Fruit fly (Drosophila melanogaster) whole organism, embryonic: ENCODE measurements around the gene msopa.

ENCODE experiments used
- CG10267 ChIP-seq: fragments of 200-800 bp; sonication (Bioruptor generic); optimal IDR thresholded peaks from 2 replicates; lab custom pipeline; 2018; ENCODE audit warnings: missing biosample characterization, mild to moderate bottlenecking, missing genetic modification characterization, moderate library complexity
- CG11093 ChIP-seq: fragments of 200-800 bp; sonication (Bioruptor generic); IDR thresholded peaks from 3 replicates; pipeline ENCODE4 v1.3.6; 2022; ENCODE audit warnings: missing biosample characterization, missing genetic modification characterization
- CG12769 ChIP-seq: fragments of 200-800 bp; sonication (Bioruptor generic); optimal IDR thresholded peaks from 2 replicates; lab custom pipeline; 2019; ENCODE audit warnings: missing biosample characterization, mild to moderate bottlenecking, missing genetic modification characterization, moderate library complexity
- CG13296 ChIP-seq: fragments of 200-800 bp; sonication (Bioruptor generic); optimal IDR thresholded peaks from 3 replicates; lab custom pipeline; 2018; ENCODE audit warnings: missing biosample characterization, mild to moderate bottlenecking, missing genetic modification characterization
- CG13775 ChIP-seq: fragments of 200-800 bp; sonication (Bioruptor generic); optimal IDR thresholded peaks from 3 replicates; lab custom pipeline; 2017; ENCODE audit warnings: missing biosample characterization, mild to moderate bottlenecking, missing genetic modification characterization
- CG13894 ChIP-seq: fragments of 200-800 bp; sonication (Bioruptor generic); optimal IDR thresholded peaks from 3 replicates; lab custom pipeline; 2018; ENCODE audit warnings: missing biosample characterization, mild to moderate bottlenecking, missing genetic modification characterization, moderate library complexity
- CG15514 ChIP-seq: fragments of 200-800 bp; sonication (Bioruptor generic); optimal IDR thresholded peaks from 3 replicates; lab custom pipeline; 2017; ENCODE audit warnings: missing biosample characterization, missing genetic modification characterization, mild to moderate bottlenecking, moderate library complexity, missing genetic modification reagents
- CG1603 ChIP-seq: fragments of 200-800 bp; sonication (Bioruptor generic); optimal IDR thresholded peaks from 2 replicates; lab custom pipeline; 2019; ENCODE audit warnings: missing biosample characterization, mild to moderate bottlenecking, missing genetic modification characterization, moderate library complexity
- CG1792 ChIP-seq: fragments of 200-800 bp; sonication (Bioruptor generic); optimal IDR thresholded peaks from 2 replicates; lab custom pipeline; 2016; ENCODE audit warnings: missing biosample characterization, missing genetic modification characterization
- CG30020 ChIP-seq: fragments of 200-800 bp; optimal IDR thresholded peaks from 2 replicates; lab custom pipeline; 2019; ENCODE audit warnings: missing biosample characterization, mild to moderate bottlenecking, missing genetic modification characterization, moderate library complexity
- CG42726 ChIP-seq: fragments of 200-800 bp; sonication (Bioruptor generic); IDR thresholded peaks from 2 replicates; pipeline ENCODE4 v1.3.6; 2022; ENCODE audit warnings: missing biosample characterization, missing genetic modification characterization; ENCODE audit not compliant: partially characterized antibody
- CG4328 ChIP-seq: fragments of 200-800 bp; sonication (Bioruptor generic); optimal IDR thresholded peaks from 3 replicates; lab custom pipeline; 2017; ENCODE audit warnings: missing biosample characterization, missing genetic modification reagents, missing genetic modification characterization
- CG7963 ChIP-seq: fragments of 200-800 bp; sonication (Bioruptor generic); IDR thresholded peaks from 3 replicates; pipeline ENCODE4 v1.3.6; 2022; ENCODE audit warnings: missing biosample characterization, missing genetic modification characterization; ENCODE audit not compliant: partially characterized antibody
- CG8924 ChIP-seq: fragments of 200-800 bp; optimal IDR thresholded peaks from 3 replicates; lab custom pipeline; 2019; ENCODE audit warnings: missing biosample characterization, mild to moderate bottlenecking, missing genetic modification characterization, moderate library complexity
- CG9817 ChIP-seq: fragments of 200-800 bp; sonication (Bioruptor generic); optimal IDR thresholded peaks from 2 replicates; lab custom pipeline; 2018; ENCODE audit warnings: missing biosample characterization, mild to moderate bottlenecking, missing genetic modification characterization, moderate library complexity
- D19B ChIP-seq: fragments of 200-800 bp; sonication (Bioruptor generic); optimal IDR thresholded peaks from 2 replicates; lab custom pipeline; 2017; ENCODE audit warnings: missing biosample characterization, mild to moderate bottlenecking, missing genetic modification characterization
- Dll ChIP-seq: fragments of 200-800 bp; sonication (Bioruptor generic); IDR thresholded peaks from 4 replicates; pipeline ENCODE4 v1.3.6; 2022; ENCODE audit warnings: missing biosample characterization, missing genetic modification characterization; ENCODE audit not compliant: partially characterized antibody
- HmgZ ChIP-seq: fragments of 200-800 bp; sonication (Bioruptor generic); optimal IDR thresholded peaks from 2 replicates; lab custom pipeline; 2018; ENCODE audit warnings: missing biosample characterization, mild to moderate bottlenecking, missing genetic modification characterization
- Hr78 ChIP-seq, 2 experiments: fragments of 200-800 bp in 1 of 2; fragments of >200 bp in 1 of 2; sonication (Bioruptor generic) in 1 of 2; optimal IDR thresholded peaks; 2 replicates each; lab custom pipeline; 2017 to 2019; ENCODE audit warnings: missing biosample characterization in 2 of 2, missing genetic modification characterization in 2 of 2, mild to moderate bottlenecking in 1 of 2, moderate library complexity in 1 of 2
- NC2α ChIP-seq: fragments of 200-800 bp; sonication (Bioruptor generic); optimal IDR thresholded peaks from 2 replicates; lab custom pipeline; 2016; ENCODE audit warnings: missing biosample characterization, missing genetic modification characterization
- Opbp ChIP-seq: fragments of 200-800 bp; sonication (Bioruptor generic); IDR thresholded peaks from 3 replicates; pipeline ENCODE4 v1.3.6; 2022; ENCODE audit warnings: missing biosample characterization, missing genetic modification characterization; ENCODE audit not compliant: partially characterized antibody
- Sry-β ChIP-seq: fragments of 200-800 bp; sonication (Bioruptor generic); optimal IDR thresholded peaks from 2 replicates; lab custom pipeline; 2018; ENCODE audit warnings: missing biosample characterization, mild to moderate bottlenecking, missing genetic modification characterization, moderate library complexity
- YL-1 ChIP-seq: fragments of 200-800 bp; sonication (Bioruptor generic); optimal IDR thresholded peaks from 3 replicates; lab custom pipeline; 2017; ENCODE audit warnings: missing biosample characterization, mild to moderate bottlenecking, missing genetic modification characterization
- bcd ChIP-seq: fragments of 200-800 bp; sonication (Bioruptor generic); optimal IDR thresholded peaks from 2 replicates; lab custom pipeline; 2017; ENCODE audit warnings: missing biosample characterization, mild to moderate bottlenecking, missing genetic modification characterization
- btn ChIP-seq: fragments of 200-800 bp; sonication (Bioruptor generic); optimal IDR thresholded peaks from 2 replicates; lab custom pipeline; 2016; ENCODE audit warnings: missing biosample characterization, missing genetic modification characterization
- chinmo ChIP-seq: fragments of 200-800 bp; sonication (Bioruptor generic); IDR thresholded peaks from 4 replicates; pipeline ENCODE4 v1.3.6; 2022; ENCODE audit warnings: missing biosample characterization, missing genetic modification characterization; ENCODE audit not compliant: partially characterized antibody
- croc ChIP-seq: fragments of 200-800 bp; sonication (Bioruptor generic); conservative IDR thresholded peaks from 3 replicates; pipeline ENCODE4 v1.3.6; 2022; ENCODE audit warnings: missing biosample characterization, missing genetic modification characterization
- cwo ChIP-seq: fragments of 200-800 bp; sonication (Bioruptor generic); optimal IDR thresholded peaks from 3 replicates; lab custom pipeline; 2017; ENCODE audit warnings: missing biosample characterization, missing genetic modification characterization, mild to moderate bottlenecking, moderate library complexity, missing genetic modification reagents
- hb ChIP-seq: fragments of 200-800 bp; sonication (Bioruptor generic); IDR thresholded peaks from 3 replicates; pipeline ENCODE4 v1.3.6; 2022; ENCODE audit warnings: missing biosample characterization, missing genetic modification characterization; ENCODE audit not compliant: partially characterized antibody
- inv ChIP-seq: fragments of 200-800 bp; sonication (Bioruptor generic); IDR thresholded peaks from 2 replicates; pipeline ENCODE4 v1.3.6; 2022; ENCODE audit warnings: missing biosample characterization, missing genetic modification characterization; ENCODE audit not compliant: partially characterized antibody
- kah ChIP-seq: fragments of 200-800 bp; sonication (Bioruptor generic); optimal IDR thresholded peaks from 2 replicates; lab custom pipeline; 2018; ENCODE audit warnings: missing biosample characterization, mild to moderate bottlenecking, missing genetic modification characterization
- knrl ChIP-seq: fragments of 200-800 bp; sonication (Bioruptor generic); IDR thresholded peaks from 3 replicates; pipeline ENCODE4 v1.3.6; 2022; ENCODE audit warnings: missing biosample characterization, missing genetic modification characterization; ENCODE audit not compliant: partially characterized antibody
- lbe ChIP-seq: fragments of 200-800 bp; sonication (Bioruptor generic); optimal IDR thresholded peaks from 2 replicates; lab custom pipeline; 2016; ENCODE audit warnings: missing biosample characterization, mild to moderate bottlenecking, missing genetic modification characterization
- nmo ChIP-seq: fragments of 200-800 bp; sonication (Bioruptor generic); optimal IDR thresholded peaks from 2 replicates; lab custom pipeline; 2018; ENCODE audit warnings: missing biosample characterization, mild to moderate bottlenecking, missing genetic modification characterization, moderate library complexity
- phol ChIP-seq: fragments of 200-800 bp; sonication (Bioruptor generic); optimal IDR thresholded peaks from 3 replicates; lab custom pipeline; 2018; ENCODE audit warnings: missing biosample characterization, mild to moderate bottlenecking, missing genetic modification characterization, moderate library complexity
- pzg ChIP-seq: fragments of 200-800 bp; sonication (Bioruptor generic); optimal IDR thresholded peaks from 3 replicates; lab custom pipeline; 2018; ENCODE audit warnings: missing biosample characterization, mild to moderate bottlenecking, missing genetic modification characterization, moderate library complexity
- sens ChIP-seq: fragments of 200-800 bp; sonication (Bioruptor generic); peaks from one replicate; lab custom pipeline; 2016; ENCODE audit warnings: missing biosample characterization, missing genetic modification characterization
- sqz ChIP-seq: fragments of 200-800 bp; sonication (Bioruptor generic); optimal IDR thresholded peaks from 3 replicates; lab custom pipeline; 2018; ENCODE audit warnings: missing biosample characterization, mild to moderate bottlenecking, missing genetic modification characterization
- stwl ChIP-seq: fragments of 200-800 bp; sonication (Bioruptor generic); optimal IDR thresholded peaks from 3 replicates; lab custom pipeline; 2018; ENCODE audit warnings: missing biosample characterization, mild to moderate bottlenecking, missing genetic modification characterization, moderate library complexity
- tna ChIP-seq: fragments of 200-800 bp; sonication (Bioruptor generic); IDR thresholded peaks from 2 replicates; pipeline ENCODE4 v1.3.6; 2022; ENCODE audit warnings: missing biosample characterization, missing genetic modification characterization; ENCODE audit not compliant: partially characterized antibody
- unc-4 ChIP-seq: fragments of 200-800 bp; sonication (Bioruptor generic); IDR thresholded peaks from 2 replicates; pipeline ENCODE4 v1.3.6; 2022; ENCODE audit warnings: missing biosample characterization, missing genetic modification characterization; ENCODE audit not compliant: partially characterized antibody
- vnd ChIP-seq: fragments of 200-800 bp; sonication (Bioruptor generic); IDR thresholded peaks from 3 replicates; pipeline ENCODE4 v1.3.6; 2022; ENCODE audit warnings: missing biosample characterization, missing genetic modification characterization; ENCODE audit not compliant: partially characterized antibody

msopa gene

DNA sequence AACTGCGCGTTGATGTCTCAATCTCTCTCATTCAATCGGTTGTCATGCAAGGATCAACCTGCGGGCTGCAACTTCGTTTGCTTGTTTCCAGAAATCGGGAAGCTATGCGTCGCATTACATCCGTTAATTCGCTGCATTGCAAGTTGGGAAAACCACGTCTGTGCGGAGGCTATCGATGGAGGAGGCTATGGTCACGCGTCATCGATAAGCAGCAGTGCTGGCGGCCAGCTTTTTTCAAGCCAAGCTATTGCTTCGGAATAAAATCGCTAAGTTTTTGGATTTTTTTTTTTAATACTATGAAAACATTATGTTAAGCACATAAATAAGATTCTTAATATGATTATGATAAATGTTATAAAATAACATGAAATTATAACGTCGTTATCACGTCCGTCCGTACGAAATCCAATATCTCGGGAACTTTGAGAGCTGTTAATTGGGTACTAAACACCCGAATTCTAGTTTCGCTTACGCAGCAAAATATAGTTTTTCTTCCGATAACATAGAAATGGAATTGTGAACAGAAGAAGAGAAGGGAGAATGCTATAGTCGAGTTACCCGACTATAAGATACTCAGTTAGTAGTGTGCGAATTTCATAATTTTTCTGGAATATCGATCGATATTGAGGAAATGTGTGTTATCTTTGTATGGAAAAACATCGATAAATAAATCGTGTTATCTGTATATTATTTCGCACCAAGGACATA, 10.7 kb upstream of the msopa start, which contains the start of gene CG7139 (continued):
- no peak for TF ChIP-seq kah (GFP tag; lab: Kevin White, UChicago)
- TF ChIP-seq unc-4 (GFP tag; lab: Robert Waterston, UW) = peak; percentile 48; the same call in 1 of the 2 replicates
- peak; percentile 22 for TF ChIP-seq nmo (GFP tag; lab: Kevin White, UChicago)
- peak; percentile 37 for TF ChIP-seq CG15514 (GFP tag; lab: Kevin White, UChicago)
- TF ChIP-seq CG10267 (tag; lab: Kevin White, UChicago) = peak; percentile 9
- peak; percentile 94 for TF ChIP-seq Sry-β
- TF ChIP-seq Dll (GFP tag; lab: Robert Waterston, UW) = peak; percentile 67; the same call in 3 of the 4 replicates
- TF ChIP-seq sens = peak; percentile 80
- peak; percentile 14 for TF ChIP-seq HmgZ (tag; lab: Kevin White, UChicago)
- no peak for TF ChIP-seq NC2α (GFP tag; lab: Kevin White, UChicago)
- TF ChIP-seq CG42726 = peak; percentile 14; the same call in 1 of the 2 replicates
- TF ChIP-seq inv (GFP tag; lab: Robert Waterston, UW) = peak; percentile 46; the same call in 1 of the 2 replicates
- no peak for TF ChIP-seq cwo (GFP tag; lab: Kevin White, UChicago)
- TF ChIP-seq CG1603 (tag; lab: Kevin White, UChicago) = peak; percentile 7
- TF ChIP-seq CG12769 (tag; lab: Kevin White, UChicago) = peak; percentile 37
- peak; percentile 9 for TF ChIP-seq CG13775 (GFP tag; lab: Kevin White, UChicago)
- peak; percentile 67 for TF ChIP-seq CG30020 (tag; lab: Kevin White, UChicago)
- TF ChIP-seq CG13894 (tag; lab: Kevin White, UChicago) = peak; percentile 26
- no peak for TF ChIP-seq lbe (GFP tag; lab: Kevin White, UChicago)
- peak; percentile 70; the same call in 2 of the 3 replicates for TF ChIP-seq Opbp (GFP tag; lab: Robert Waterston, UW)
- peak; percentile 24 for TF ChIP-seq tna (GFP tag; lab: Robert Waterston, UW)
- 0 out of 4 replicates have a peak, but pooled peaks have one; percentile 46 for TF ChIP-seq chinmo
- no peak for TF ChIP-seq CG8924
- TF ChIP-seq Hr78 (GFP tag; optimal IDR thresholded peaks at IDR 0.05; lab: Kevin White, UChicago) = no peak
- no peak for TF ChIP-seq sqz (GFP tag; lab: Kevin White, UChicago)
- TF ChIP-seq CG7963 (GFP tag; lab: Robert Waterston, UW) = peak; percentile 58; the same call in 2 of the 3 replicates
- TF ChIP-seq CG4328 (GFP tag; lab: Kevin White, UChicago) = no peak
- no peak for TF ChIP-seq croc (GFP tag; lab: Robert Waterston, UW)
- TF ChIP-seq stwl (tag; lab: Kevin White, UChicago) = peak; percentile 37
- peak; percentile 62 for TF ChIP-seq knrl
- TF ChIP-seq CG13296 = peak; percentile 8
- TF ChIP-seq vnd = peak; percentile 62; the same call in 1 of the 3 replicates
- no peak for TF ChIP-seq CG11093 (GFP tag; lab: Robert Waterston, UW)
- TF ChIP-seq YL-1 (GFP tag; lab: Kevin White, UChicago) = peak; percentile 14
- TF ChIP-seq hb = peak; percentile 55
- TF ChIP-seq phol (tag; lab: Kevin White, UChicago) = peak; percentile 8
- peak; percentile 31 for TF ChIP-seq D19B (GFP tag; lab: Kevin White, UChicago)
- TF ChIP-seq CG9817 (tag; lab: Kevin White, UChicago) = peak; percentile 1
- TF ChIP-seq bcd (GFP tag; lab: Kevin White, UChicago) = peak; percentile 9
- peak; percentile 33 for TF ChIP-seq pzg (GFP tag; lab: Kevin White, UChicago)
- TF ChIP-seq btn = no peak
- TF ChIP-seq CG1792 = no peak
- TF ChIP-seq, all 482 proteins: peak for 84
